Fruit fly (Drosophila melanogaster) whole organism, embryonic: ENCODE results near the gene CG43407.

Experiments
- ATbp ChIP-seq: fragments of 200-800 bp; sonication (Bioruptor generic); optimal IDR thresholded peaks from 2 replicates; lab custom pipeline; 2017; ENCODE audit warnings: missing biosample characterization, mild to moderate bottlenecking, missing genetic modification characterization, missing genetic modification reagents
- Adf1 ChIP-seq: fragments of 200-800 bp; sonication (Bioruptor generic); IDR thresholded peaks from 2 replicates; pipeline ENCODE4 v1.3.6; 2022; ENCODE audit warnings: missing biosample characterization, missing genetic modification characterization
- Aef1 ChIP-seq: fragments of 200-800 bp; sonication (Bioruptor generic); IDR thresholded peaks from 3 replicates; pipeline ENCODE4 v1.3.6; 2022; ENCODE audit warnings: missing biosample characterization, missing genetic modification characterization
- B-H1 ChIP-seq: fragments of 200-800 bp; sonication (Bioruptor generic); IDR thresholded peaks from 3 replicates; pipeline ENCODE4 v1.3.6; 2022; ENCODE audit warnings: missing biosample characterization, missing genetic modification characterization
- Bteb2 ChIP-seq: fragments of 200-800 bp; sonication (Bioruptor generic); optimal IDR thresholded peaks from 2 replicates; lab custom pipeline; 2016; ENCODE audit warnings: missing biosample characterization, missing genetic modification characterization
- CG11696 ChIP-seq: fragments of 200-800 bp; sonication (Bioruptor generic); IDR thresholded peaks from 2 replicates; pipeline ENCODE4 v1.3.6; 2022; ENCODE audit warnings: missing biosample characterization, missing genetic modification characterization
- CG11723 ChIP-seq: fragments of 200-800 bp; sonication (Bioruptor generic); optimal IDR thresholded peaks from 2 replicates; lab custom pipeline; 2017; ENCODE audit warnings: missing biosample characterization, mild to moderate bottlenecking, missing genetic modification characterization
- CG12942 ChIP-seq: fragments of 200-800 bp; sonication (Bioruptor generic); optimal IDR thresholded peaks from 3 replicates; lab custom pipeline; 2016; ENCODE audit warnings: missing biosample characterization, missing genetic modification characterization
- CG18619 ChIP-seq: fragments of 200-800 bp; sonication (Bioruptor generic); optimal IDR thresholded peaks from 3 replicates; lab custom pipeline; 2017; ENCODE audit warnings: missing biosample characterization, mild to moderate bottlenecking, missing genetic modification characterization
- CG18764 ChIP-seq: fragments of 200-800 bp; sonication (Bioruptor generic); optimal IDR thresholded peaks from 3 replicates; lab custom pipeline; 2016; ENCODE audit warnings: missing biosample characterization, missing genetic modification characterization
- CG30403 ChIP-seq: fragments of 200-800 bp; sonication (Bioruptor generic); optimal IDR thresholded peaks from 3 replicates; lab custom pipeline; 2016; ENCODE audit warnings: missing biosample characterization, missing genetic modification characterization
- CG3726 ChIP-seq: fragments of 200-800 bp; sonication (Bioruptor generic); IDR thresholded peaks from 3 replicates; pipeline ENCODE4, ENCODE4 v1.3.6; 2022; ENCODE audit warnings: missing biosample characterization, missing genetic modification characterization
- CG6854 ChIP-seq: fragments of 200-800 bp; sonication (Bioruptor generic); optimal IDR thresholded peaks from 3 replicates; lab custom pipeline; 2017; ENCODE audit warnings: missing biosample characterization, mild to moderate bottlenecking, missing genetic modification characterization
- CG7556 ChIP-seq: fragments of 200-800 bp; sonication (Bioruptor generic); optimal IDR thresholded peaks from 2 replicates; lab custom pipeline; 2017; ENCODE audit warnings: missing biosample characterization, mild to moderate bottlenecking, missing genetic modification characterization
- CG8290 ChIP-seq, 3 experiments: fragments of 200-800 bp; sonication (Bioruptor generic); optimal IDR thresholded peaks; 2 replicates each; lab custom pipeline; 2016 to 2019; ENCODE audit warnings: missing biosample characterization in 3 of 3, missing genetic modification characterization in 3 of 3, mild to moderate bottlenecking in 2 of 3, moderate library complexity in 1 of 3
- CG9215 ChIP-seq: fragments of 200-800 bp; sonication (Bioruptor generic); IDR thresholded peaks from 2 replicates; pipeline ENCODE4 v1.3.6; 2022; ENCODE audit warnings: missing biosample characterization, missing genetic modification characterization
- D19B ChIP-seq: fragments of 200-800 bp; sonication (Bioruptor generic); optimal IDR thresholded peaks from 2 replicates; lab custom pipeline; 2017; ENCODE audit warnings: missing biosample characterization, mild to moderate bottlenecking, missing genetic modification characterization
- Dip3 ChIP-seq: fragments of 200-800 bp; sonication (Bioruptor generic); optimal IDR thresholded peaks from 3 replicates; lab custom pipeline; 2016; ENCODE audit warnings: missing biosample characterization, missing genetic modification characterization
- Doc2 ChIP-seq: fragments of 200-800 bp; sonication (Bioruptor generic); IDR thresholded peaks from 2 replicates; pipeline ENCODE4 v1.3.6; 2022; ENCODE audit warnings: missing biosample characterization, missing genetic modification characterization
- Drgx ChIP-seq: fragments of 200-800 bp; sonication (Bioruptor generic); IDR thresholded peaks from 2 replicates; pipeline ENCODE4 v1.3.6; 2022; ENCODE audit warnings: missing biosample characterization, missing genetic modification characterization
- Lim3 ChIP-seq: fragments of 200-800 bp; sonication (Bioruptor generic); IDR thresholded peaks from 2 replicates; pipeline ENCODE4 v1.3.6; 2022; ENCODE audit warnings: missing biosample characterization, missing genetic modification characterization
- Mes4 ChIP-seq: fragments of 200-800 bp; sonication (Bioruptor generic); optimal IDR thresholded peaks from 2 replicates; lab custom pipeline; 2016; ENCODE audit warnings: missing biosample characterization, missing genetic modification characterization
- NC2α ChIP-seq: fragments of 200-800 bp; sonication (Bioruptor generic); optimal IDR thresholded peaks from 2 replicates; lab custom pipeline; 2016; ENCODE audit warnings: missing biosample characterization, missing genetic modification characterization
- Poxn ChIP-seq: fragments of 200-800 bp; sonication (Bioruptor generic); IDR thresholded peaks from 2 replicates; pipeline ENCODE4 v1.3.6; 2022; ENCODE audit warnings: missing biosample characterization, missing genetic modification characterization
- Ptx1 ChIP-seq: fragments of 200-800 bp; sonication (Bioruptor generic); IDR thresholded peaks from 2 replicates; pipeline ENCODE4 v1.3.6; 2022; ENCODE audit warnings: missing biosample characterization, missing genetic modification characterization
- Ravus ChIP-seq: fragments of 200-800 bp; sonication (Bioruptor generic); IDR thresholded peaks from 2 replicates; pipeline ENCODE4 v1.3.6; 2022; ENCODE audit warnings: missing biosample characterization, missing genetic modification characterization
- Taf1 ChIP-seq: fragments of 200-800 bp; sonication (Bioruptor generic); IDR thresholded peaks from 2 replicates; pipeline ENCODE4 v1.3.6; 2022; ENCODE audit warnings: missing biosample characterization, missing genetic modification characterization
- Tbp ChIP-seq: fragments of >200 bp; optimal IDR thresholded peaks from 2 replicates; lab custom pipeline; 2018; ENCODE audit warnings: missing biosample characterization, missing genetic modification characterization
- abd-A ChIP-seq: fragments of 200-800 bp; sonication (Bioruptor generic); optimal IDR thresholded peaks from 3 replicates; lab custom pipeline; 2019; ENCODE audit warnings: missing biosample characterization, mild to moderate bottlenecking, missing genetic modification characterization, moderate library complexity
- bcd ChIP-seq: fragments of 200-800 bp; sonication (Bioruptor generic); optimal IDR thresholded peaks from 2 replicates; lab custom pipeline; 2017; ENCODE audit warnings: missing biosample characterization, mild to moderate bottlenecking, missing genetic modification characterization
- chif ChIP-seq, 2 experiments: fragments of 200-800 bp; sonication (Bioruptor generic); optimal IDR thresholded peaks; 3 replicates each; lab custom pipeline; 2016; ENCODE audit warnings: missing biosample characterization in 2 of 2, missing genetic modification characterization in 2 of 2
- chm ChIP-seq: fragments of 200-800 bp; sonication (Bioruptor generic); IDR thresholded peaks from 2 replicates; pipeline ENCODE4 v1.3.6; 2022; ENCODE audit warnings: missing biosample characterization, missing genetic modification characterization
- crc ChIP-seq: fragments of 200-800 bp; sonication (Bioruptor generic); optimal IDR thresholded peaks from 2 replicates; lab custom pipeline; 2016; ENCODE audit warnings: missing biosample characterization, missing genetic modification characterization
- fd96Cb ChIP-seq: fragments of 200-800 bp; sonication (Bioruptor generic); optimal IDR thresholded peaks from 2 replicates; lab custom pipeline; 2018; ENCODE audit warnings: missing biosample characterization, mild to moderate bottlenecking, missing genetic modification characterization, moderate library complexity
- h ChIP-seq: fragments of >200 bp; optimal IDR thresholded peaks from 2 replicates; lab custom pipeline; 2017
- ind ChIP-seq: fragments of 200-800 bp; sonication (Bioruptor generic); optimal IDR thresholded peaks from 3 replicates; lab custom pipeline; 2016; ENCODE audit warnings: missing biosample characterization, missing genetic modification characterization
- jumu ChIP-seq: fragments of 200-800 bp; sonication (Bioruptor generic); optimal IDR thresholded peaks from 3 replicates; lab custom pipeline; 2016; ENCODE audit warnings: missing biosample characterization, missing genetic modification characterization
- lola ChIP-seq, 3 experiments: fragments of >200 bp in 2 of 3; fragments of 200-800 bp in 1 of 3; sonication (Bioruptor generic) in 1 of 3; optimal IDR thresholded peaks; 2 replicates each; lab custom pipeline; 2017 to 2019; ENCODE audit warnings: missing biosample characterization in 3 of 3, missing genetic modification characterization in 3 of 3, mild to moderate bottlenecking in 1 of 3, moderate library complexity in 1 of 3
- pan ChIP-seq, 4 experiments: fragments of >200 bp in 3 of 4; fragments of 200-800 bp in 1 of 4; sonication (Bioruptor generic) in 1 of 4; optimal IDR thresholded peaks in 3 of 4; IDR thresholded peaks in 1 of 4; 2 replicates each; pipeline versions ENCODE4 v1.3.6 to Lab custom; 2017 to 2022; ENCODE audit warnings: missing biosample characterization in 2 of 4, missing genetic modification characterization in 2 of 4, mixed read lengths in 1 of 4
- peb ChIP-seq: fragments of 200-800 bp; sonication (Bioruptor generic); IDR thresholded peaks from 2 replicates; pipeline ENCODE4 v1.3.6; 2022; ENCODE audit warnings: missing biosample characterization, missing genetic modification characterization
- ranshi ChIP-seq: fragments of 200-800 bp; sonication (Bioruptor generic); IDR thresholded peaks from 2 replicates; pipeline ENCODE4 v1.3.6; 2022; ENCODE audit warnings: missing biosample characterization, missing genetic modification characterization
- repo ChIP-seq: fragments of 200-800 bp; sonication (Bioruptor generic); optimal IDR thresholded peaks from 2 replicates; lab custom pipeline; 2016; ENCODE audit warnings: missing biosample characterization, missing genetic modification characterization
- ro ChIP-seq: fragments of 200-800 bp; sonication (Bioruptor generic); IDR thresholded peaks from 2 replicates; pipeline ENCODE4 v1.3.6; 2022; ENCODE audit warnings: missing biosample characterization, missing genetic modification characterization
- schlank ChIP-seq: fragments of 200-800 bp; sonication (Bioruptor generic); optimal IDR thresholded peaks from 2 replicates; lab custom pipeline; 2018; ENCODE audit warnings: missing biosample characterization, mild to moderate bottlenecking, missing genetic modification characterization
- sima ChIP-seq: fragments of 200-800 bp; sonication (Bioruptor generic); optimal IDR thresholded peaks from 2 replicates; lab custom pipeline; 2016; ENCODE audit warnings: missing biosample characterization, missing genetic modification characterization
- ssp ChIP-seq: fragments of 200-800 bp; sonication (Bioruptor generic); IDR thresholded peaks from 2 replicates; pipeline ENCODE4 v1.3.6; 2022; ENCODE audit warnings: missing biosample characterization, missing genetic modification characterization
- tin ChIP-seq: fragments of 200-800 bp; sonication (Bioruptor generic); optimal IDR thresholded peaks from 3 replicates; lab custom pipeline; 2016; ENCODE audit warnings: missing biosample characterization, missing genetic modification characterization
- tll ChIP-seq, 2 experiments: fragments of 200-800 bp in 1 of 2; fragments of >200 bp in 1 of 2; sonication (Bioruptor generic) in 1 of 2; optimal IDR thresholded peaks; 2 replicates each; lab custom pipeline; 2017 to 2019; ENCODE audit warnings: missing biosample characterization in 2 of 2, missing genetic modification characterization in 2 of 2, mild to moderate bottlenecking in 1 of 2, moderate library complexity in 1 of 2
- unpg ChIP-seq: fragments of 200-800 bp; sonication (Bioruptor generic); optimal IDR thresholded peaks from 3 replicates; lab custom pipeline; 2018; ENCODE audit warnings: missing biosample characterization, mild to moderate bottlenecking, missing genetic modification characterization, moderate library complexity
- wdn ChIP-seq: fragments of 200-800 bp; sonication (Bioruptor generic); IDR thresholded peaks from 2 replicates; pipeline ENCODE4 v1.3.6; 2022; ENCODE audit warnings: missing biosample characterization, missing genetic modification characterization

CG43407 gene

DNA sequence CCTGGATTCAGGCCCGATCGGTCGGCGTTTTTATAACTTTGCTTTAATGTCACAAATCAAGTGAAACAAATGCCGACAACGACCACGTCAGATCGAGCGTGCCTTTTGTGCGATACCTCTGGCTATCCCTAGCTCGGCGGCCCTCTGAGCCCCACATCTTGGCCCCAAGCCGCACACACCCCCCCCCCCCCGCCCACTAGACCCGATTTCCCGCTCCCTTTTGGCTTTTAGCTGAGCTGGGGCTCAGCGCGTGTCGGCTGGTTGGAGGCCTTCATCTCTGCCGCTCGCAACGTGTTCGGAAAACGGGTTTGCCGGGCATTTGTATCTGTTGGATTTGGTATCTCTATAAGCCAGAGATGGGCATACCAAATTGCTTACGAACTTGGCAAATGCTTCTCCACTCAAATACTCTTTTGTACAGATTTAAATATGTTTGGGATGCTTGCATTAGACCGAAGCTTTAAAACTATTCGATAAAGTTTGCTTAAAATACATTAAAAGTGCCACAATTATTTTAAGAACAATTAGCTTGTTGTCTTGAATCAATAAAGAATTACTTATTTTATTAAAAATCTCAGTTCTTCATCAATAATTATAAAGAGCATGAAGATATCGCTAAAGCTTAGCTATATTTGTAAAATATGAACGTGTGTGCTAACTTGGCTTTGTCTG is 36.9 kb downstream of the CG43407 start (continued):
- TF ChIP-seq jumu = no peak
- no peak for TF ChIP-seq Dip3
- TF ChIP-seq B-H1 (GFP tag; lab: Robert Waterston, UW) = no peak
- no peak for TF ChIP-seq Mes4 (GFP tag; lab: Kevin White, UChicago)
- TF ChIP-seq Ptx1 (GFP tag; lab: Robert Waterston, UW) = peak; percentile 45; the same call in 1 of the 2 replicates
- TF ChIP-seq tll (GFP tag; optimal IDR thresholded peaks at IDR 0.05; lab: Kevin White, UChicago) = no peak
- TF ChIP-seq ssp = no peak
- TF ChIP-seq sima (GFP tag; lab: Kevin White, UChicago) = no peak
- TF ChIP-seq bcd (GFP tag; lab: Kevin White, UChicago) = peak; percentile 33
- TF ChIP-seq CG8290 (GFP tag; optimal IDR thresholded peaks at IDR 0.05; lab: Kevin White, UChicago) = no peak
- peak in 1 of 2 experiments; percentile 29 for TF ChIP-seq CG8290 (tag; optimal IDR thresholded peaks at IDR 0.05; lab: Kevin White, UChicago)
- TF ChIP-seq CG12942 = no peak
- no peak for TF ChIP-seq chif (GFP tag; optimal IDR thresholded peaks at IDR 0.05; lab: Kevin White, UChicago)
- TF ChIP-seq Doc2 (GFP tag; lab: Robert Waterston, UW) = no peak
- TF ChIP-seq ro (GFP tag; lab: Robert Waterston, UW) = no peak
- TF ChIP-seq ATbp (GFP tag; lab: Kevin White, UChicago) = no peak
- TF ChIP-seq CG11696 (GFP tag; lab: Robert Waterston, UW) = no peak
- TF ChIP-seq h = no peak
- TF ChIP-seq Lim3 (GFP tag; lab: Robert Waterston, UW) = no peak
- no peak for TF ChIP-seq CG6854 (GFP tag; lab: Kevin White, UChicago)
- TF ChIP-seq CG30403 (GFP tag; lab: Kevin White, UChicago) = peak; percentile 24
- no peak for TF ChIP-seq crc (GFP tag; lab: Kevin White, UChicago)
- peak; percentile 24 for TF ChIP-seq ind (GFP tag; lab: Kevin White, UChicago)
- TF ChIP-seq tin (GFP tag; lab: Kevin White, UChicago) = peak; percentile 21
- no peak for TF ChIP-seq NC2α (GFP tag; lab: Kevin White, UChicago)
- TF ChIP-seq Taf1 (GFP tag; lab: Robert Waterston, UW) = 0 out of 2 replicates have a peak, but pooled peaks have one; percentile 21
- no peak for TF ChIP-seq CG18764
- no peak for TF ChIP-seq pan (optimal IDR thresholded peaks at IDR 0.05; lab: Kevin White, UChicago)
- TF ChIP-seq pan (GFP tag; optimal IDR thresholded peaks at IDR 0.05 in 1 of 2, IDR thresholded peaks at IDR 0.05 in 1 of 2) = peak in 1 of 2 experiments; percentile 10
- peak; percentile 54 for TF ChIP-seq chm
- 0 out of 2 replicates have a peak, but pooled peaks have one; percentile 11 for TF ChIP-seq ranshi (GFP tag; lab: Robert Waterston, UW)
- TF ChIP-seq CG18619 = no peak
- TF ChIP-seq Aef1 (GFP tag; lab: Robert Waterston, UW) = no peak
- 0 out of 2 replicates have a peak, but pooled peaks have one; percentile 39 for TF ChIP-seq wdn (GFP tag; lab: Robert Waterston, UW)
- TF ChIP-seq Ravus (GFP tag; lab: Robert Waterston, UW) = no peak
- no peak for TF ChIP-seq CG11723 (GFP tag; lab: Kevin White, UChicago)
- no peak for TF ChIP-seq lola (GFP tag; optimal IDR thresholded peaks at IDR 0.05; lab: Kevin White, UChicago)
- peak; percentile 28 for TF ChIP-seq D19B (GFP tag; lab: Kevin White, UChicago)
- no peak for TF ChIP-seq peb (GFP tag; lab: Robert Waterston, UW)
- no peak for TF ChIP-seq Adf1 (GFP tag; lab: Robert Waterston, UW)
- no peak for TF ChIP-seq unpg
- TF ChIP-seq Drgx = peak; percentile 38; the same call in 1 of the 2 replicates
- TF ChIP-seq Bteb2 = peak; percentile 35
- TF ChIP-seq schlank (tag; lab: Kevin White, UChicago) = no peak
- TF ChIP-seq CG3726 (GFP tag; lab: Robert Waterston, UW) = no peak
- TF ChIP-seq abd-A (tag; lab: Kevin White, UChicago) = peak; percentile 11
- TF ChIP-seq fd96Cb (tag; lab: Kevin White, UChicago) = no peak
- no peak for TF ChIP-seq Poxn (GFP tag; lab: Robert Waterston, UW)
- peak; percentile 62 for TF ChIP-seq CG7556 (GFP tag; lab: Kevin White, UChicago)
- no peak for TF ChIP-seq Tbp (GFP tag; lab: Kevin White, UChicago)
- 0 out of 2 replicates have a peak, but pooled peaks have one; percentile 21 for TF ChIP-seq CG9215 (GFP tag; lab: Robert Waterston, UW)
- no peak for TF ChIP-seq repo (GFP tag; lab: Kevin White, UChicago)
